Worm (Caenorhabditis elegans): ENCODE measurements around the gene C18B10.6.
"Not testable (repeated sequence)": the region's sequence is repeated elsewhere in the genome, so short reads cannot be mapped to it uniquely, and the experiment has no call there.

C18B10.6 gene

ce11 chrV:7446965-7447364 lies 33.9 kb downstream of the C18B10.6 start, which contains the start of gene F25E5.5:
TSS of gene F25E5.5 (plus strand) at chrV:7447265.
- TF ChIP-seq nfya-1 (tag; optimal IDR thresholded peaks at IDR 0.05) (no peak), tbx-2 (tag; optimal IDR thresholded peaks at IDR 0.05) (no peak), che-1 (tag; optimal IDR thresholded peaks at IDR 0.05) (no peak), ref-2 (tag; optimal IDR thresholded peaks at IDR 0.05) (no peak), fax-1 (tag; optimal IDR thresholded peaks at IDR 0.05) (no peak), unc-3 (GFP tag; conservative IDR thresholded peaks at IDR 0.05) (no peak), unc-3 (tag; optimal IDR thresholded peaks at IDR 0.05) (no peak), unc-86 (tag; optimal IDR thresholded peaks at IDR 0.05) (no peak), pros-1 (tag; optimal IDR thresholded peaks at IDR 0.05) (no peak), ets-4 (tag; optimal IDR thresholded peaks at IDR 0.05) (no peak), ztf-16 (tag; optimal IDR thresholded peaks at IDR 0.05) (no peak), ama-1 (optimal IDR thresholded peaks at IDR 0.05) (no peak), ceh-24 (tag; optimal IDR thresholded peaks at IDR 0.05) (no peak), odd-2 (tag; optimal IDR thresholded peaks at IDR 0.05) (no peak), K02D7.2 (tag; optimal IDR thresholded peaks at IDR 0.05) (no peak), ceh-48 (tag; optimal IDR thresholded peaks at IDR 0.05) (no peak), npax-4 (tag; optimal IDR thresholded peaks at IDR 0.05) (no peak), dve-1 (tag; optimal IDR thresholded peaks at IDR 0.05) (no peak), pqm-1 (tag; optimal IDR thresholded peaks at IDR 0.05) (no peak), T23F11.4 (GFP tag; optimal IDR thresholded peaks at IDR 0.05) (no peak)

ce11 chrV:7444331-7444730 lies 36.5 kb downstream of the C18B10.6 start, which contains the start of gene nhr-141:
TSS of gene nhr-141 (plus strand) at chrV:7444661.
- TF ChIP-seq ceh-6 (GFP tag; optimal IDR thresholded peaks at IDR 0.05); mec-3 (tag; optimal IDR thresholded peaks at IDR 0.05; ENCODE audit: borderline replicate concordance); nhr-11 (tag; optimal IDR thresholded peaks at IDR 0.05): not testable (repeated sequence)

ce11 chrV:7443480-7443879 lies 37.4 kb downstream of the C18B10.6 start:
- peak; percentile 60; the same call in 1 of the 2 replicates for TF ChIP-seq ceh-45 (GFP tag; IDR thresholded peaks at IDR 0.05)

ce11 chrV:7439807-7440206 lies 41.0 kb downstream of the C18B10.6 start, which contains the start of gene try-13:
TSS of gene try-13 (plus strand) at chrV:7440107.
- TF ChIP-seq rnt-1 (tag; optimal IDR thresholded peaks at IDR 0.05) (no peak), ahr-1 (tag; optimal IDR thresholded peaks at IDR 0.05) (no peak), pros-1 (tag; optimal IDR thresholded peaks at IDR 0.05) (no peak), ama-1 (optimal IDR thresholded peaks at IDR 0.05) (no peak), fax-1 (tag; optimal IDR thresholded peaks at IDR 0.05) (no peak), unc-42 (tag; optimal IDR thresholded peaks at IDR 0.05) (no peak), tbx-2 (tag; optimal IDR thresholded peaks at IDR 0.05) (no peak), hlh-15 (tag; optimal IDR thresholded peaks at IDR 0.05) (no peak), hlh-8 (tag; optimal IDR thresholded peaks at IDR 0.05) (no peak), T23F11.4 (GFP tag; optimal IDR thresholded peaks at IDR 0.05) (no peak), mec-3 (tag; optimal IDR thresholded peaks at IDR 0.05; ENCODE audit: borderline replicate concordance) (no peak), sox-2 (GFP tag; IDR thresholded peaks at IDR 0.05) (no peak), fkh-10 (GFP tag; optimal IDR thresholded peaks at IDR 0.05) (no peak)

ce11 chrV:7437985-7438384 lies 42.9 kb downstream of the C18B10.6 start, which contains the start of gene F25E5.16:
TSS of gene F25E5.16 (plus strand) at chrV:7438285.
- TF ChIP-seq ceh-18 (tag; optimal IDR thresholded peaks at IDR 0.05) (no peak), gmeb-2 (tag; optimal IDR thresholded peaks at IDR 0.05) (no peak), ceh-30 (tag; optimal IDR thresholded peaks at IDR 0.05) (no peak), K02D7.2 (tag; optimal IDR thresholded peaks at IDR 0.05) (no peak), fkh-10 (GFP tag; optimal IDR thresholded peaks at IDR 0.05) (no peak), syd-9 (tag; optimal IDR thresholded peaks at IDR 0.05) (no peak), K09A11.1 (tag; optimal IDR thresholded peaks at IDR 0.05; ENCODE audit: insufficient read depth) (no peak)
